Fruit fly (Drosophila melanogaster): ENCODE measurements around the gene beta-PheRS.

The beta-PheRS gene

dm6 chr3R:24259278-24260040, 7.0 kb upstream of the beta-PheRS start (continued):
- TF ChIP-seq jumu (GFP tag; optimal IDR thresholded peaks at IDR 0.05): peak; percentile 88
- TF ChIP-seq CG12236 (GFP tag; optimal IDR thresholded peaks at IDR 0.05): peak; percentile 75
- TF ChIP-seq Nf-YB (GFP tag; optimal IDR thresholded peaks at IDR 0.05): peak; percentile 71
- TF ChIP-seq pzg (GFP tag; optimal IDR thresholded peaks at IDR 0.05): peak; percentile 18
- peak; percentile 79 for TF ChIP-seq CG6854 (GFP tag; optimal IDR thresholded peaks at IDR 0.05)
- TF ChIP-seq Eip74EF (GFP tag; optimal IDR thresholded peaks at IDR 0.05): peak in 1 of 2 experiments; percentile 69
- TF ChIP-seq CG6254 (GFP tag; optimal IDR thresholded peaks at IDR 0.05): peak; percentile 88
- TF ChIP-seq Sry-β (GFP tag; optimal IDR thresholded peaks at IDR 0.05): peak; percentile 37
- TF ChIP-seq sob (GFP tag; IDR thresholded peaks at IDR 0.05): peak; percentile 88
- peak; percentile 93 for TF ChIP-seq Rfx (GFP tag; IDR thresholded peaks at IDR 0.05)
- peak in 1 of 2 experiments; percentile 44 for TF ChIP-seq insv (GFP tag; optimal IDR thresholded peaks at IDR 0.05)
- TF ChIP-seq D19B (GFP tag; optimal IDR thresholded peaks at IDR 0.05): peak; percentile 76
- TF ChIP-seq dm (GFP tag; optimal IDR thresholded peaks at IDR 0.05): peak; percentile 75
- peak; percentile 86 for TF ChIP-seq phol (tag; optimal IDR thresholded peaks at IDR 0.05)
- TF ChIP-seq CG14667 (GFP tag; IDR thresholded peaks at IDR 0.05): peak; percentile 78
- TF ChIP-seq Adf1 (GFP tag; IDR thresholded peaks at IDR 0.05): peak; percentile 49
- TF ChIP-seq Atf-2 (GFP tag; optimal IDR thresholded peaks at IDR 0.05): peak; percentile 88
- TF ChIP-seq Dbx (GFP tag; IDR thresholded peaks at IDR 0.05): peak; percentile 87
- TF ChIP-seq vvl (GFP tag; IDR thresholded peaks at IDR 0.05): peak; percentile 94
- peak; percentile 73 for TF ChIP-seq CG7357 (GFP tag; IDR thresholded peaks at IDR 0.05)
- peak; percentile 77 for TF ChIP-seq zen (tag; optimal IDR thresholded peaks at IDR 0.05)
- peak; percentile 90 for TF ChIP-seq CG9817 (tag; optimal IDR thresholded peaks at IDR 0.05)
- peak; percentile 31 for TF ChIP-seq ro (GFP tag; IDR thresholded peaks at IDR 0.05)
- peak; percentile 97 for TF ChIP-seq CG15514 (GFP tag; optimal IDR thresholded peaks at IDR 0.05)
- peak; percentile 62 for TF ChIP-seq wor (GFP tag; IDR thresholded peaks at IDR 0.05)
- peak; percentile 47 for TF ChIP-seq YL-1 (GFP tag; optimal IDR thresholded peaks at IDR 0.05)
- TF ChIP-seq ash1 (GFP tag; optimal IDR thresholded peaks at IDR 0.05): peak; percentile 76
- peak; percentile 73 for TF ChIP-seq CG4282 (GFP tag; optimal IDR thresholded peaks at IDR 0.05)
- no peak for TF ChIP-seq Elba2 (GFP tag; optimal IDR thresholded peaks at IDR 0.05)
- TF ChIP-seq luna (GFP tag; optimal IDR thresholded peaks at IDR 0.05): peak; percentile 74
- peak; percentile 82 for TF ChIP-seq CG3847 (GFP tag; IDR thresholded peaks at IDR 0.05)
- TF ChIP-seq CG10209 (GFP tag; optimal IDR thresholded peaks at IDR 0.05): peak; percentile 91
- TF ChIP-seq inv (GFP tag; IDR thresholded peaks at IDR 0.05; ENCODE audit: partially characterized antibody): no peak
- TF ChIP-seq Max (GFP tag; optimal IDR thresholded peaks at IDR 0.05): peak; percentile 86
- peak; percentile 93 for TF ChIP-seq CG2199 (GFP tag; IDR thresholded peaks at IDR 0.05)
- no peak for TF ChIP-seq Ets65A (GFP tag)
- no peak for TF ChIP-seq Dp (GFP tag; optimal IDR thresholded peaks at IDR 0.05)
- TF ChIP-seq CG13296 (GFP tag; optimal IDR thresholded peaks at IDR 0.05): peak; percentile 81
- peak; percentile 84 for TF ChIP-seq fd3F (GFP tag; optimal IDR thresholded peaks at IDR 0.05)
- peak; percentile 89 for TF ChIP-seq CG32772 (GFP tag; IDR thresholded peaks at IDR 0.05)
- TF ChIP-seq sc (optimal IDR thresholded peaks at IDR 0.05): no peak
- peak; percentile 83 for TF ChIP-seq sc (GFP tag; optimal IDR thresholded peaks at IDR 0.05)
- peak; percentile 94 for TF ChIP-seq slbo (GFP tag; IDR thresholded peaks at IDR 0.05)
- TF ChIP-seq unc-4 (GFP tag; IDR thresholded peaks at IDR 0.05; ENCODE audit: partially characterized antibody): peak; percentile 39
- peak; percentile 81 for TF ChIP-seq NK7.1 (GFP tag; optimal IDR thresholded peaks at IDR 0.05)
- peak; percentile 74 for TF ChIP-seq dimm (GFP tag; IDR thresholded peaks at IDR 0.05)
- TF ChIP-seq CG12219 (GFP tag; optimal IDR thresholded peaks at IDR 0.05): peak; percentile 92
- TF ChIP-seq CG3726 (GFP tag; IDR thresholded peaks at IDR 0.05): peak; percentile 80; the same call in 2 of the 3 replicates
- TF ChIP-seq slou (GFP tag; optimal IDR thresholded peaks at IDR 0.05): peak; percentile 30
- TF ChIP-seq ken (GFP tag; IDR thresholded peaks at IDR 0.05): peak; percentile 66

Data from whole organism, embryonic.